Fruit fly (Drosophila melanogaster) whole organism, embryonic: ENCODE data around the gene AlkB.

ENCODE experiments used
- Atf-2 ChIP-seq: fragments of 200-800 bp; sonication (Bioruptor generic); optimal IDR thresholded peaks from 2 replicates; lab custom pipeline; 2016; ENCODE audit warnings: missing biosample characterization, missing genetic modification characterization
- CG14667 ChIP-seq: fragments of 200-800 bp; sonication (Bioruptor generic); IDR thresholded peaks from 2 replicates; pipeline ENCODE4 v1.3.6; 2022; ENCODE audit warnings: missing biosample characterization, missing genetic modification characterization
- CG4730 ChIP-seq: fragments of 200-800 bp; sonication (Bioruptor generic); IDR thresholded peaks from 2 replicates; pipeline ENCODE4 v1.3.6; 2022; ENCODE audit warnings: missing biosample characterization, missing genetic modification characterization
- Poxn ChIP-seq: fragments of 200-800 bp; sonication (Bioruptor generic); IDR thresholded peaks from 2 replicates; pipeline ENCODE4 v1.3.6; 2022; ENCODE audit warnings: missing biosample characterization, missing genetic modification characterization
- fd64A ChIP-seq: fragments of 200-800 bp; sonication (Bioruptor generic); optimal IDR thresholded peaks from 3 replicates; lab custom pipeline; 2018; ENCODE audit warnings: missing biosample characterization, mild to moderate bottlenecking, missing genetic modification characterization
- org-1 ChIP-seq: fragments of 200-800 bp; sonication (Bioruptor generic); optimal IDR thresholded peaks from 2 replicates; lab custom pipeline; 2017; ENCODE audit warnings: missing biosample characterization, missing genetic modification characterization
- row ChIP-seq: fragments of 200-800 bp; sonication (Bioruptor generic); IDR thresholded peaks from 3 replicates; pipeline ENCODE4 v1.3.6; 2022; ENCODE audit warnings: missing biosample characterization, missing genetic modification characterization

DNA sequence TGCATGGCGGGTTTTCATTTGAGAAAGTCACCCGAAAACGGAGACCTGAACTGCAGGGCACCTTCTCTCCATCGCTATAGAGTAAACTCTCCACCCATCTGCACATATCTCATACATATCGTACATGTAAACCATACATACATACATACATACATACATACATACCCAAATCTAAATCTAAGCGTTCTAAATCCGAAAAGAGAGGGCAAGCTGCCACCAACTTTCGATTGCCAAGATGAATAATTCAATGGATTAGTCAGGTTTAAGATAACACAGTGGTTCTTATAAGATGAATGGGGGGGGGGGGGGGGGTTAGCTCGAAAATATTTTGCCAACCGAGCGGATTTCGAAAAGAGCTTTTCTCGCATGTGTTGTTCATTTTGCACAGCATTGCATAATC is 44.8 kb downstream of the AlkB start:
- TF ChIP-seq CG14667 = no peak
- TF ChIP-seq org-1 (GFP tag; lab: Kevin White, UChicago) = no peak
- TF ChIP-seq Poxn = no peak
- TF ChIP-seq row = no peak
- no peak for TF ChIP-seq CG4730 (GFP tag; lab: Robert Waterston, UW)
- TF ChIP-seq fd64A (GFP tag; lab: Kevin White, UChicago) = no peak
- TF ChIP-seq Atf-2 (GFP tag; lab: Kevin White, UChicago) = no peak
